Fruit fly (Drosophila melanogaster) whole organism, wandering third instar larva: ENCODE data around the gene CG15337.
A peak's percentile ranks its signal among the peaks of the same experiment; 100 is the strongest.

Experiments used
- Abd-B ChIP-seq: fragments of >200 bp; optimal IDR thresholded peaks from 2 replicates; lab custom pipeline; 2017; ENCODE audit warnings: missing biosample characterization, missing genetic modification characterization
- CG32264 ChIP-seq: fragments of 200-800 bp; sonication (Bioruptor generic); optimal IDR thresholded peaks from 2 replicates; lab custom pipeline; 2016; ENCODE audit warnings: missing biosample characterization, missing genetic modification characterization
- CG9705 ChIP-seq: fragments of 200-800 bp; sonication (Bioruptor generic); optimal IDR thresholded peaks from 2 replicates; lab custom pipeline; 2018; ENCODE audit warnings: missing biosample characterization, mild to moderate bottlenecking, missing genetic modification characterization
- CrebA ChIP-seq: fragments of 200-800 bp; sonication (Bioruptor generic); optimal IDR thresholded peaks from 2 replicates; lab custom pipeline; 2016; ENCODE audit warnings: missing biosample characterization, mild to moderate bottlenecking, missing genetic modification characterization, borderline replicate concordance
- Dfd ChIP-seq: fragments of >200 bp; optimal IDR thresholded peaks from 2 replicates; lab custom pipeline; 2017; ENCODE audit warnings: missing biosample characterization, missing genetic modification characterization
- Dif ChIP-seq: fragments of 200-275, 200-300 bp; sonication (Bioruptor generic); optimal IDR thresholded peaks from 2 replicates; lab custom pipeline; 2018; ENCODE audit warnings: missing biosample characterization, missing genetic modification characterization; ENCODE audit not compliant: partially characterized antibody
- GATAd ChIP-seq: sonication (Bioruptor generic); optimal IDR thresholded peaks from 2 replicates; lab custom pipeline; 2016; ENCODE audit warnings: missing biosample characterization, missing genetic modification characterization
- HLH106 ChIP-seq: fragments of 200-800 bp; optimal IDR thresholded peaks from 3 replicates; lab custom pipeline; 2019; ENCODE audit warnings: missing biosample characterization, mild to moderate bottlenecking, missing genetic modification characterization, moderate library complexity
- Hnf4 ChIP-seq: fragments of 200-800 bp; sonication (Bioruptor generic); optimal IDR thresholded peaks from 2 replicates; lab custom pipeline; 2016; ENCODE audit warnings: missing biosample characterization, mild to moderate bottlenecking, missing genetic modification characterization
- Hr78 ChIP-seq: fragments of >200 bp; optimal IDR thresholded peaks from 2 replicates; lab custom pipeline; 2017; ENCODE audit warnings: missing biosample characterization, missing genetic modification characterization
- Hr83 ChIP-seq: fragments of 200-300 bp; sonication (Bioruptor generic); optimal IDR thresholded peaks from 2 replicates; lab custom pipeline; 2016; ENCODE audit warnings: missing biosample characterization, mild to moderate bottlenecking, missing genetic modification characterization, moderate library complexity; ENCODE audit not compliant: poor library complexity, severe bottlenecking
- Jra ChIP-seq: sonication (Bioruptor generic); optimal IDR thresholded peaks from 2 replicates; lab custom pipeline; 2016; ENCODE audit warnings: missing biosample characterization, missing genetic modification characterization
- Mio ChIP-seq: sonication (Bioruptor generic); optimal IDR thresholded peaks from 2 replicates; lab custom pipeline; 2016; ENCODE audit warnings: missing biosample characterization, missing genetic modification characterization
- Myc ChIP-seq: fragments of >200 bp; optimal IDR thresholded peaks from 2 replicates; lab custom pipeline; 2017
- N ChIP-seq: fragments of >200 bp; optimal IDR thresholded peaks from 2 replicates; lab custom pipeline; 2018; ENCODE audit warnings: missing biosample characterization, missing external identifiers, missing genetic modification characterization
- OdsH ChIP-seq: fragments of 200-800 bp; sonication (Bioruptor generic); optimal IDR thresholded peaks from 2 replicates; lab custom pipeline; 2016; ENCODE audit warnings: missing biosample characterization, mild to moderate bottlenecking, missing genetic modification characterization
- Rel ChIP-seq, 2 experiments: fragments of 200-800 bp; sonication (Bioruptor generic) in 1 of 2; optimal IDR thresholded peaks; 2 replicates in 1 of 2; 3 replicates in 1 of 2; lab custom pipeline; 2016 to 2019; ENCODE audit warnings: mild to moderate bottlenecking in 2 of 2, missing biosample characterization in 2 of 2, missing genetic modification characterization in 2 of 2, moderate library complexity in 1 of 2
- Sp1 ChIP-seq: fragments of 200-800 bp; sonication (Bioruptor generic); optimal IDR thresholded peaks from 3 replicates; lab custom pipeline; 2019; ENCODE audit warnings: missing biosample characterization, mild to moderate bottlenecking, missing genetic modification characterization, moderate library complexity
- Vsx2 ChIP-seq: fragments of 200-300, 225-300 bp; sonication (Bioruptor generic); optimal IDR thresholded peaks from 2 replicates; lab custom pipeline; 2018; ENCODE audit warnings: missing biosample characterization, missing genetic modification characterization; ENCODE audit not compliant: partially characterized antibody
- br ChIP-seq: fragments of 200-800 bp; sonication (Bioruptor generic); optimal IDR thresholded peaks from 2 replicates; lab custom pipeline; 2016; ENCODE audit warnings: missing biosample characterization, missing genetic modification characterization
- brk ChIP-seq: fragments of 200-800 bp; sonication (Bioruptor generic); optimal IDR thresholded peaks from 2 replicates; lab custom pipeline; 2016; ENCODE audit warnings: missing biosample characterization, mild to moderate bottlenecking, missing genetic modification characterization
- dl ChIP-seq, 2 experiments: fragments of 175-275, 200-275 bp in 1 of 2; fragments of 200-275 bp in 1 of 2; sonication (Bioruptor generic); optimal IDR thresholded peaks; lab custom pipeline; 2018; ENCODE audit warnings: mild to moderate bottlenecking in 2 of 2, missing biosample characterization in 2 of 2, missing genetic modification characterization in 2 of 2, moderate library complexity in 2 of 2; ENCODE audit not compliant: partially characterized antibody in 2 of 2, insufficient read depth in 1 of 2
- dmrt93B ChIP-seq: fragments of 200-800 bp; sonication (Bioruptor generic); optimal IDR thresholded peaks from 2 replicates; lab custom pipeline; 2018; ENCODE audit warnings: missing biosample characterization, mild to moderate bottlenecking, missing genetic modification characterization
- dsf ChIP-seq: sonication (Bioruptor generic); optimal IDR thresholded peaks from 2 replicates; lab custom pipeline; 2016; ENCODE audit warnings: missing biosample characterization, missing genetic modification characterization, borderline replicate concordance
- ey ChIP-seq: fragments of 200-800 bp; sonication (Bioruptor generic); optimal IDR thresholded peaks from 2 replicates; lab custom pipeline; 2016; ENCODE audit warnings: missing biosample characterization, missing genetic modification characterization
- foxo ChIP-seq, 2 experiments: fragments of 200-800 bp; sonication (Bioruptor generic); optimal IDR thresholded peaks; 2 replicates in 1 of 2; 3 replicates in 1 of 2; lab custom pipeline; 2016 to 2017; ENCODE audit warnings: missing biosample characterization in 2 of 2, missing genetic modification characterization in 2 of 2
- fru ChIP-seq: fragments of 200-800 bp; sonication (Bioruptor generic); optimal IDR thresholded peaks from 3 replicates; lab custom pipeline; 2016; ENCODE audit warnings: missing biosample characterization, mild to moderate bottlenecking, missing genetic modification characterization
- h ChIP-seq: fragments of 200-800 bp; sonication (Bioruptor generic); optimal IDR thresholded peaks from 3 replicates; lab custom pipeline; 2016; ENCODE audit warnings: missing biosample characterization, mild to moderate bottlenecking, missing genetic modification characterization
- jim ChIP-seq: fragments of 175-275, 200-325 bp; sonication (Bioruptor generic); optimal IDR thresholded peaks from 2 replicates; lab custom pipeline; 2016; ENCODE audit warnings: missing biosample characterization, mild to moderate bottlenecking, missing genetic modification characterization
- lola ChIP-seq: fragments of >200 bp; optimal IDR thresholded peaks from 2 replicates; lab custom pipeline; 2017; ENCODE audit warnings: missing biosample characterization, missing genetic modification characterization
- pan ChIP-seq: fragments of >200 bp; optimal IDR thresholded peaks from 2 replicates; lab custom pipeline; 2017
- psq ChIP-seq: fragments of 200-800 bp; sonication (Bioruptor generic); optimal IDR thresholded peaks from 3 replicates; lab custom pipeline; 2017; ENCODE audit warnings: missing biosample characterization, mild to moderate bottlenecking, missing genetic modification characterization, moderate library complexity
- rgr ChIP-seq: fragments of 200-800 bp; sonication (Bioruptor generic); optimal IDR thresholded peaks from 3 replicates; lab custom pipeline; 2016; ENCODE audit warnings: missing biosample characterization, mild to moderate bottlenecking, missing genetic modification characterization
- sage ChIP-seq: fragments of 200-800 bp; sonication (Bioruptor generic); optimal IDR thresholded peaks from 2 replicates; lab custom pipeline; 2016; ENCODE audit warnings: missing biosample characterization, mild to moderate bottlenecking, missing genetic modification characterization
- sv ChIP-seq: fragments of 200-800 bp; sonication (Bioruptor generic); optimal IDR thresholded peaks from 3 replicates; lab custom pipeline; 2016; ENCODE audit warnings: missing biosample characterization, missing genetic modification characterization
- tai ChIP-seq: sonication (Bioruptor generic); optimal IDR thresholded peaks from 2 replicates; lab custom pipeline; 2016; ENCODE audit warnings: missing biosample characterization, missing genetic modification characterization
- usp ChIP-seq: fragments of >200 bp; optimal IDR thresholded peaks from 2 replicates; lab custom pipeline; 2017; ENCODE audit warnings: missing biosample characterization, missing genetic modification characterization
- woc ChIP-seq: sonication (Bioruptor generic); optimal IDR thresholded peaks from 2 replicates; lab custom pipeline; 2016; ENCODE audit warnings: missing biosample characterization, mild to moderate bottlenecking, missing genetic modification characterization

CG15337 gene

dm6 chrX:8113386-8114279 lies 46.2 kb upstream of the CG15337 start:
- TF ChIP-seq br (GFP tag; lab: Kevin White, UChicago) (peak; percentile 47), brk (GFP tag; lab: Kevin White, UChicago) (no peak), dmrt93B (GFP tag; lab: Kevin White, UChicago) (no peak), Hnf4 (GFP tag; lab: Kevin White, UChicago) (peak; percentile 27), OdsH (GFP tag; lab: Kevin White, UChicago) (no peak), Rel (GFP tag; optimal IDR thresholded peaks at IDR 0.05; lab: Kevin White, UChicago) (no peak), Rel (tag; optimal IDR thresholded peaks at IDR 0.05; lab: Kevin White, UChicago) (peak; percentile 91), CrebA (GFP tag; lab: Kevin White, UChicago) (no peak), foxo (GFP tag; optimal IDR thresholded peaks at IDR 0.05; lab: Kevin White, UChicago) (peak in 1 of 2 experiments; percentile 58), rgr (peak; percentile 33), dsf (GFP tag; lab: Kevin White, UChicago) (no peak), fru (GFP tag; lab: Kevin White, UChicago) (peak; percentile 42), Hr78 (GFP tag; lab: Kevin White, UChicago) (no peak), pan (lab: Kevin White, UChicago) (no peak), CG9705 (GFP tag; lab: Kevin White, UChicago) (no peak), ey (peak; percentile 17), h (GFP tag; lab: Kevin White, UChicago) (peak; percentile 46), psq (GFP tag; lab: Kevin White, UChicago) (peak; percentile 36), CG32264 (no peak), lola (GFP tag; lab: Kevin White, UChicago) (no peak), sage (no peak), HLH106 (peak; percentile 22), sv (GFP tag; lab: Kevin White, UChicago) (peak; percentile 29), Sp1 (GFP tag; lab: Kevin White, UChicago) (no peak), N (GFP tag; lab: Kevin White, UChicago) (no peak)
- TF ChIP-seq, all 38 proteins: peak for 11

- TF ChIP-seq dsf (GFP tag; lab: Kevin White, UChicago) (no peak), Hr83 (GFP tag; lab: Kevin White, UChicago) (no peak), OdsH (GFP tag; lab: Kevin White, UChicago) (no peak), tai (no peak), N (GFP tag; lab: Kevin White, UChicago) (no peak), CG32264 (no peak), GATAd (no peak), Rel (GFP tag; optimal IDR thresholded peaks at IDR 0.05; lab: Kevin White, UChicago) (no peak), Rel (tag; optimal IDR thresholded peaks at IDR 0.05; lab: Kevin White, UChicago) (no peak), dl (GFP tag; optimal IDR thresholded peaks at IDR 0.05; lab: Kevin White, UChicago; ENCODE audit: insufficient read depth in 1 of 2, partially characterized antibody in 2 of 2) (no peak), jim (GFP tag; lab: Kevin White, UChicago) (no peak), Dif (no peak), usp (GFP tag; lab: Kevin White, UChicago) (no peak), dmrt93B (GFP tag; lab: Kevin White, UChicago) (no peak), Dfd (no peak), lola (GFP tag; lab: Kevin White, UChicago) (no peak), sage (no peak), CrebA (GFP tag; lab: Kevin White, UChicago) (no peak), Jra (GFP tag; lab: Kevin White, UChicago) (no peak), psq (GFP tag; lab: Kevin White, UChicago) (peak; percentile 7), Myc (lab: Kevin White, UChicago) (no peak), fru (GFP tag; lab: Kevin White, UChicago) (no peak), h (GFP tag; lab: Kevin White, UChicago) (peak; percentile 20), sv (GFP tag; lab: Kevin White, UChicago) (peak; percentile 3), HLH106 (peak; percentile 29), Sp1 (GFP tag; lab: Kevin White, UChicago) (peak; percentile 19), Hr78 (GFP tag; lab: Kevin White, UChicago) (no peak), Abd-B (GFP tag; lab: Kevin White, UChicago) (no peak), rgr (peak; percentile 37), Hnf4 (GFP tag; lab: Kevin White, UChicago) (peak; percentile 26), pan (lab: Kevin White, UChicago) (no peak), br (GFP tag; lab: Kevin White, UChicago) (peak; percentile 31), CG9705 (GFP tag; lab: Kevin White, UChicago) (no peak), woc (GFP tag; lab: Kevin White, UChicago) (peak; percentile 25), foxo (GFP tag; optimal IDR thresholded peaks at IDR 0.05; lab: Kevin White, UChicago) (no peak), Mio (GFP tag; lab: Kevin White, UChicago) (no peak), Vsx2 (GFP tag; lab: Kevin White, UChicago) (no peak), ey (no peak), brk (GFP tag; lab: Kevin White, UChicago) (no peak)
These were observed 45.1 kb upstream of the CG15337 start for dm6 chrX:8114476-8115342.
